Worm (Caenorhabditis elegans): ENCODE results near the gene Y57A10A.31.
A peak's percentile ranks its signal among the peaks of the same experiment; 100 is the strongest.

The Y57A10A.31 gene

DNA sequence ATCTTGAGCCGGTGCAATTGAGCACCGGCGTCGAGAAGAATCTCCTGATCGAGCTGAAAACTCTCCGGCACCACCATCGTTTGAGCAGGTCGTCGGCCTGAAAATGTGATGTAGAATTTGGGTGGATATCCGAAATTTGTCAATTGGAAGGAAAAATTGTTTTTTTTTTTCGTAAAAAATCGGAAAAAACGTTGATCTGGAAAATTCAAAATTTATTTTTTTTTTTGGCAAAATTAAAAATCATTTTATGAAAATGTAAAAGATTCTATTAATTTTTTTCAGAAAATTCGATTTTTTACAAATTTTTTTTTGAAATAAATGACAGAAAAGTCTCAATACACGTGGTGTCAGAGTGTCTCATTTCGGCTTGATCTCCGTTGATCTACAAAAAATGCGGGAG, 23.0 kb upstream of the Y57A10A.31 start, which contains the start of gene tric-1B.1:
Gene tric-1B.1, minus strand, starts transcription at position 101 of the 400 bp plus-strand sequence.
- no peak for TF ChIP-seq efl-1 (optimal IDR thresholded peaks at IDR 0.05)
- peak in 1 of 2 experiments; percentile 8 for TF ChIP-seq efl-1 (GFP tag; optimal IDR thresholded peaks at IDR 0.05 in 1 of 2)
- TF ChIP-seq ceh-8 (GFP tag; optimal IDR thresholded peaks at IDR 0.05), result no peak

ce11 chrII:12266797-12267196, 22.4 kb upstream of the Y57A10A.31 start:
- TF ChIP-seq hlh-4 (tag; optimal IDR thresholded peaks at IDR 0.05), result no peak
- TF ChIP-seq elt-2 (tag; optimal IDR thresholded peaks at IDR 0.05), result peak; percentile 9

- TF ChIP-seq pag-3 (tag; optimal IDR thresholded peaks at IDR 0.05; ENCODE audit: borderline replicate concordance, insufficient read depth) (peak; percentile 30), ceh-88 (GFP tag; IDR thresholded peaks at IDR 0.05) (no peak), unc-98 (GFP tag; IDR thresholded peaks at IDR 0.05) (peak; percentile 50; the same call in 1 of the 2 replicates), ceh-8 (GFP tag; optimal IDR thresholded peaks at IDR 0.05) (no peak), lin-39 (tag; optimal IDR thresholded peaks at IDR 0.05) (peak; percentile 25), lin-13 (GFP tag; optimal IDR thresholded peaks at IDR 0.05) (no peak), lin-15B (tag; optimal IDR thresholded peaks at IDR 0.05) (no peak), zag-1 (tag; optimal IDR thresholded peaks at IDR 0.05) (no peak), snpc-4 (tag; optimal IDR thresholded peaks at IDR 0.05) (no peak), lsy-2 (tag; optimal IDR thresholded peaks at IDR 0.05) (peak; percentile 31 to 43), egl-27 (tag; optimal IDR thresholded peaks at IDR 0.05) (no peak), efl-3 (GFP tag; optimal IDR thresholded peaks at IDR 0.05) (no peak), lin-35 (GFP tag; optimal IDR thresholded peaks at IDR 0.05) (peak in 1 of 2 experiments; percentile 7), tlp-1 (tag; optimal IDR thresholded peaks at IDR 0.05) (no peak), mdl-1 (tag; optimal IDR thresholded peaks at IDR 0.05) (no peak), vab-15 (tag; optimal IDR thresholded peaks at IDR 0.05) (no peak), isw-1 (GFP tag; IDR thresholded peaks at IDR 0.05) (no peak), sptf-1 (tag; optimal IDR thresholded peaks at IDR 0.05) (no peak), nhr-11 (tag; optimal IDR thresholded peaks at IDR 0.05) (peak; percentile 46), dpl-1 (GFP tag; optimal IDR thresholded peaks at IDR 0.05) (peak in 1 of 3 experiments; percentile 11), C34B4.2 (tag; optimal IDR thresholded peaks at IDR 0.05) (no peak), efl-1 (optimal IDR thresholded peaks at IDR 0.05) (peak; percentile 52 to 57), efl-1 (GFP tag; optimal IDR thresholded peaks at IDR 0.05 in 1 of 2) (peak in 1 of 2 experiments; percentile 79), nhr-19 (GFP tag; conservative IDR thresholded peaks at IDR 0.05) (peak; percentile 74)
Measured at ce11 chrII:12268857-12269256, 20.3 kb upstream of the Y57A10A.31 start.

DNA sequence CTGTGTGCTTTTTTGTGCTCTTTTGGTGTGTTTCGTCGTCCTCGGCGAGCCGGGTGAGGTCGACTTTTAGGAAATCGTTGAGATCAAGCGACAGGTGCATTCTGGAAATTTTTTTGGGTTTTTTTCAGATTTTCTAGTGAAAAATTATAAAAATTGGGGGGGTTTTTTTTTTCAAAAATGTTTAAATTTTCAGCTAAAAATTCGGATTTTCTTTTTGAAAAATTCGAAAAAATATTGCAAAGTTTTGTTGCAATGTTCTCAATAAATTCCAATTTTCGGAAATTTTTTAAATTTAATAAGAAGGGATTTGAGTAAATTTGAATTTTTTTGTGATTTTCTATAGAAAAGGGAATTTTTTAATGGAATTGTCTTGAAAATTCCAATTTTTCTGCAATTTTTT, 14.2 kb upstream of the Y57A10A.31 start, which contains the start of gene Y57A10A.27:
Gene Y57A10A.27, minus strand, starts transcription at position 101 of the 400 bp plus-strand sequence.
- TF ChIP-seq isw-1 (GFP tag; IDR thresholded peaks at IDR 0.05) (no peak), ceh-88 (GFP tag; IDR thresholded peaks at IDR 0.05) (no peak), efl-1 (optimal IDR thresholded peaks at IDR 0.05) (no peak), efl-1 (GFP tag; optimal IDR thresholded peaks at IDR 0.05 in 1 of 2) (no peak), nhr-28 (tag; optimal IDR thresholded peaks at IDR 0.05) (no peak), nhr-237 (tag; optimal IDR thresholded peaks at IDR 0.05) (no peak), nhr-20 (tag; optimal IDR thresholded peaks at IDR 0.05) (no peak), skn-1 (tag; optimal IDR thresholded peaks at IDR 0.05) (no peak), irx-1 (tag; optimal IDR thresholded peaks at IDR 0.05) (no peak), dpl-1 (GFP tag; optimal IDR thresholded peaks at IDR 0.05) (no peak), C04F5.9 (tag; optimal IDR thresholded peaks at IDR 0.05) (no peak), egl-27 (tag; optimal IDR thresholded peaks at IDR 0.05) (no peak), nhr-11 (tag; optimal IDR thresholded peaks at IDR 0.05) (no peak), mdl-1 (tag; optimal IDR thresholded peaks at IDR 0.05) (no peak), aly-2 (tag; optimal IDR thresholded peaks at IDR 0.05) (no peak), nhr-71 (tag; optimal IDR thresholded peaks at IDR 0.05) (no peak), F16B12.6 (tag; optimal IDR thresholded peaks at IDR 0.05) (no peak)

ce11 chrII:12278602-12279001, 10.6 kb upstream of the Y57A10A.31 start:
- no peak for TF ChIP-seq ceh-8 (GFP tag; optimal IDR thresholded peaks at IDR 0.05)
- no peak for TF ChIP-seq C34B4.2 (tag; optimal IDR thresholded peaks at IDR 0.05)
- TF ChIP-seq hpl-2 (GFP tag; optimal IDR thresholded peaks at IDR 0.05), result no peak
- no peak for TF ChIP-seq lin-13 (GFP tag; optimal IDR thresholded peaks at IDR 0.05)
- no peak for TF ChIP-seq unc-30 (tag; optimal IDR thresholded peaks at IDR 0.05)
- no peak for TF ChIP-seq egl-13 (tag; optimal IDR thresholded peaks at IDR 0.05)
- no peak for TF ChIP-seq nhr-71 (tag; optimal IDR thresholded peaks at IDR 0.05)
